Worm (Caenorhabditis elegans) whole organism, L2 larva: ENCODE measurements around the gene W10C4.1.

Source experiments
- aly-2 ChIP-seq: fragments of 150-350 bp; optimal IDR thresholded peaks from 2 replicates; lab custom pipeline; 2014; ENCODE audit warnings: missing biosample characterization, missing genetic modification characterization
- blmp-1 ChIP-seq: sonication (generic microtip); optimal IDR thresholded peaks from 2 replicates; lab custom pipeline; 2017; ENCODE audit warnings: missing genetic modification characterization, mild to moderate bottlenecking, missing compliant biosample characterization, antibody characterized with exemption, moderate library complexity; ENCODE audit not compliant: insufficient read depth
- crh-2 ChIP-seq: sonication (generic microtip); optimal IDR thresholded peaks from 2 replicates; lab custom pipeline; 2017; ENCODE audit warnings: missing biosample characterization, missing genetic modification characterization
- elt-3 ChIP-seq: sonication (generic microtip); optimal IDR thresholded peaks from 2 replicates; lab custom pipeline; 2017; ENCODE audit warnings: missing biosample characterization, missing genetic modification characterization
- fos-1 ChIP-seq: fragments of 150-350 bp; optimal IDR thresholded peaks from 2 replicates; lab custom pipeline; 2014; ENCODE audit warnings: missing biosample characterization, missing genetic modification characterization
- lin-39 ChIP-seq: fragments of 150-350 bp; optimal IDR thresholded peaks from 2 replicates; lab custom pipeline; 2014; ENCODE audit warnings: missing biosample characterization, missing genetic modification reagents, missing genetic modification characterization
- mdl-1 ChIP-seq, 2 experiments: fragments of 150-350 bp in 1 of 2; sonication (generic microtip) in 1 of 2; optimal IDR thresholded peaks; 2 replicates each; lab custom pipeline; 2017; ENCODE audit warnings: missing biosample characterization in 2 of 2, missing genetic modification characterization in 2 of 2
- peb-1 ChIP-seq: fragments of 150-350 bp; optimal IDR thresholded peaks from 2 replicates; lab custom pipeline; 2014; ENCODE audit warnings: missing biosample characterization, missing genetic modification characterization
- snpc-4 ChIP-seq: fragments of 150-350 bp; optimal IDR thresholded peaks from 2 replicates; lab custom pipeline; 2014; ENCODE audit warnings: missing biosample characterization, missing genetic modification characterization
- unc-39 ChIP-seq: fragments of 150-350 bp; optimal IDR thresholded peaks from 2 replicates; lab custom pipeline; 2014; ENCODE audit warnings: missing biosample characterization, missing genetic modification characterization
- zag-1 ChIP-seq: fragments of 150-350 bp; optimal IDR thresholded peaks from 2 replicates; lab custom pipeline; 2014; ENCODE audit warnings: missing biosample characterization, missing genetic modification characterization
- ztf-11 ChIP-seq: sonication (generic microtip); optimal IDR thresholded peaks from 2 replicates; lab custom pipeline; 2017; ENCODE audit warnings: missing biosample characterization, missing genetic modification characterization

DNA sequence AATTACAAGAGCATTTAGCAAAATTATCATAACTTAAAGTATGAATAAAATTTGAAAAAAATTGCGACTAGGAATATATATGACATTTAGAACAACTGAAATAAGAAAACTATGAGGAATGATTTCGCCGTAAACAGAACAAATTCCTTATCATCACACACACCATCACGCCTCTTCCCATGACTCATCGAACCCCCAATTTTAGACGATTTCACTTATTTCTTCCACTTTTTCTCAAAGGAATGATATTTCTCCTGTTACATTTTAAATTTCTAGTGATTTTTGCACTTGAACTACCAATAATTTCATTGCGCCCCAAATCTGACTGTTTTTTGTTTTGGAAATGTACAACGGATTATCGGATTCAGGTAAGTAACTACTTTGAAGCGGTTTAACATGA, 50.3 kb downstream of the W10C4.1 start, which contains the start of the genes zig-13 and ver-1:
- TF ChIP-seq aly-2 (tag; lab: Kevin White, UChicago), result no peak
- TF ChIP-seq mdl-1 (tag; optimal IDR thresholded peaks at IDR 0.05; lab: Kevin White, UChicago), result no peak
- no peak for TF ChIP-seq elt-3
- no peak for TF ChIP-seq snpc-4 (tag; lab: Kevin White, UChicago)
- TF ChIP-seq unc-39 (tag; lab: Kevin White, UChicago), result no peak
- TF ChIP-seq fos-1, result no peak
- TF ChIP-seq peb-1 (tag; lab: Kevin White, UChicago), result no peak
- TF ChIP-seq crh-2, result no peak
- no peak for TF ChIP-seq blmp-1 (tag; lab: Kevin White, UChicago)
- TF ChIP-seq zag-1, result no peak
- no peak for TF ChIP-seq lin-39 (tag; lab: Kevin White, UChicago)
- TF ChIP-seq ztf-11, result no peak
